Worm (Caenorhabditis elegans) whole organism, late embryonic: Measurements from ENCODE around the gene T19B10.12.
"Not testable (repeated sequence)": the region's sequence is repeated elsewhere in the genome, so short reads cannot be mapped to it uniquely, and the experiment has no call there.

Experiments used
- F13H6.1 ChIP-seq: sonication (generic microtip); optimal IDR thresholded peaks from 2 replicates; lab custom pipeline; 2016; ENCODE audit warnings: missing genetic modification characterization, missing compliant biosample characterization
- ceh-2 ChIP-seq: sonication (generic microtip); optimal IDR thresholded peaks from 2 replicates; lab custom pipeline; 2016; ENCODE audit warnings: missing genotype, missing genetic modification characterization, missing compliant biosample characterization
- ceh-6 ChIP-seq: fragments of 200-800 bp; sonication (Bioruptor generic); optimal IDR thresholded peaks from 2 replicates; lab custom pipeline; 2018; ENCODE audit warnings: mild to moderate bottlenecking, missing genetic modification characterization, missing compliant biosample characterization
- dmd-4 ChIP-seq: sonication (generic microtip); optimal IDR thresholded peaks from 2 replicates; lab custom pipeline; 2016; ENCODE audit warnings: borderline replicate concordance, missing genetic modification characterization, missing compliant biosample characterization
- ets-4 ChIP-seq: sonication (generic microtip); optimal IDR thresholded peaks from 2 replicates; lab custom pipeline; 2016; ENCODE audit warnings: missing genetic modification characterization, missing compliant biosample characterization
- fax-1 ChIP-seq: sonication (generic microtip); optimal IDR thresholded peaks from 2 replicates; lab custom pipeline; 2016; ENCODE audit warnings: missing genotype, missing genetic modification characterization, missing compliant biosample characterization
- hlh-13 ChIP-seq: fragments of 200-800 bp; sonication (Bioruptor generic); optimal IDR thresholded peaks from 2 replicates; lab custom pipeline; 2018; ENCODE audit warnings: mild to moderate bottlenecking, missing genetic modification characterization, missing compliant biosample characterization
- madf-2 ChIP-seq: sonication (generic microtip); optimal IDR thresholded peaks from 2 replicates; lab custom pipeline; 2017; ENCODE audit warnings: missing genetic modification characterization, missing compliant biosample characterization
- nhr-11 ChIP-seq: fragments of 150-350 bp; optimal IDR thresholded peaks from 2 replicates; lab custom pipeline; 2014; ENCODE audit warnings: missing biosample characterization, missing genetic modification characterization
- tbx-2 ChIP-seq: sonication (generic microtip); optimal IDR thresholded peaks from 2 replicates; lab custom pipeline; 2016; ENCODE audit warnings: missing genetic modification characterization, missing compliant biosample characterization
- ttx-3 ChIP-seq: sonication (generic microtip); optimal IDR thresholded peaks from 2 replicates; lab custom pipeline; 2016; ENCODE audit warnings: missing genetic modification reagents, missing genetic modification characterization, missing compliant biosample characterization
- unc-55 ChIP-seq: sonication (generic microtip); optimal IDR thresholded peaks from 2 replicates; lab custom pipeline; 2017; ENCODE audit warnings: missing biosample characterization, missing genetic modification reagents, missing genetic modification characterization

- not testable (repeated sequence) for TF ChIP-seq tbx-2 (tag; lab: Kevin White, UChicago); F13H6.1 (tag; lab: Kevin White, UChicago); unc-55 (GFP tag; lab: Kevin White, UChicago); nhr-11 (tag; lab: Kevin White, UChicago); ceh-2 (tag; lab: Kevin White, UChicago); dmd-4 (tag; lab: Kevin White, UChicago); ets-4 (tag; lab: Kevin White, UChicago); madf-2 (tag; lab: Kevin White, UChicago); fax-1; ceh-6 (GFP tag; lab: Kevin White, UChicago); hlh-13 (GFP tag; lab: Kevin White, UChicago); ttx-3 (tag; lab: Kevin White, UChicago)
Observed at ce11 chrV:11286114-11286513, 35.3 kb downstream of the T19B10.12 start, which contains the start of gene C03E10.3.
